Fruit fly (Drosophila melanogaster) whole organism, adult: Measurements from ENCODE around the gene M6.

Experiments
- CG12768 ChIP-seq: fragments of 200-800 bp; sonication (Bioruptor generic); optimal IDR thresholded peaks from 2 replicates; lab custom pipeline; 2017; ENCODE audit warnings: missing biosample characterization, missing genetic modification characterization, mild to moderate bottlenecking, moderate library complexity, missing genetic modification reagents
- CG1620 ChIP-seq: fragments of 200-800 bp; sonication (Bioruptor generic); optimal IDR thresholded peaks from 2 replicates; lab custom pipeline; 2016; ENCODE audit warnings: missing biosample characterization, missing genetic modification characterization
- CG5204 ChIP-seq: fragments of 200-800 bp; sonication (Bioruptor generic); optimal IDR thresholded peaks from 2 replicates; lab custom pipeline; 2016; ENCODE audit warnings: missing biosample characterization, missing genetic modification characterization
- CG7045 ChIP-seq: fragments of 200-800 bp; sonication (Bioruptor generic); optimal IDR thresholded peaks from 2 replicates; lab custom pipeline; 2017; ENCODE audit warnings: missing biosample characterization, mild to moderate bottlenecking, missing genetic modification characterization
- CG7101 ChIP-seq: fragments of 200-800 bp; sonication (Bioruptor generic); optimal IDR thresholded peaks from 2 replicates; lab custom pipeline; 2018; ENCODE audit warnings: missing biosample characterization, mild to moderate bottlenecking, missing genetic modification characterization, moderate library complexity
- kay ChIP-seq: fragments of 200-800 bp; sonication (Bioruptor generic); peaks from one replicate; lab custom pipeline; 2016; ENCODE audit warnings: missing biosample characterization, missing genetic modification characterization, borderline replicate concordance
- tj ChIP-seq: fragments of 200-800 bp; sonication (Bioruptor generic); optimal IDR thresholded peaks from 3 replicates; lab custom pipeline; 2017; ENCODE audit warnings: missing biosample characterization, mild to moderate bottlenecking, missing genetic modification characterization, moderate library complexity

- no peak for TF ChIP-seq CG12768 (GFP tag; lab: Kevin White, UChicago)
- TF ChIP-seq CG7045 = no peak
- TF ChIP-seq CG1620 (GFP tag; lab: Kevin White, UChicago) = no peak
- no peak for TF ChIP-seq CG7101
- TF ChIP-seq kay (GFP tag; lab: Kevin White, UChicago) = no peak
- no peak for TF ChIP-seq tj
- no peak for TF ChIP-seq CG5204 (GFP tag; lab: Kevin White, UChicago)
Measured at dm6 chr3L:21558176-21558871, 50.7 kb downstream of the M6 start, which contains the start of gene CG7173.
